Worm (Caenorhabditis elegans) whole organism, L2 larva: ENCODE measurements around the gene srh-271.

Experiments
- C34F6.9 ChIP-seq: fragments of 150-350 bp; optimal IDR thresholded peaks from 2 replicates; lab custom pipeline; 2014; ENCODE audit warnings: missing biosample characterization, missing genetic modification characterization
- F13H6.1 ChIP-seq: sonication (generic microtip); optimal IDR thresholded peaks from 2 replicates; lab custom pipeline; 2016; ENCODE audit warnings: missing genetic modification characterization, missing compliant biosample characterization
- R02D3.7 ChIP-seq: fragments of 150-350 bp; optimal IDR thresholded peaks from 2 replicates; lab custom pipeline; 2014; ENCODE audit warnings: missing biosample characterization, missing genetic modification characterization
- Y55F3AM.14 ChIP-seq: fragments of 200-800 bp; sonication (Bioruptor generic); optimal IDR thresholded peaks from 2 replicates; lab custom pipeline; 2018; ENCODE audit warnings: mild to moderate bottlenecking, missing genetic modification characterization, missing compliant biosample characterization
- ZK546.5 ChIP-seq: sonication (generic microtip); optimal IDR thresholded peaks from 2 replicates; lab custom pipeline; 2017; ENCODE audit warnings: missing biosample characterization, missing genetic modification characterization
- alr-1 ChIP-seq: fragments of 150-350 bp; optimal IDR thresholded peaks from 2 replicates; lab custom pipeline; 2014; ENCODE audit warnings: missing biosample characterization, missing genetic modification characterization
- aly-2 ChIP-seq: fragments of 150-350 bp; optimal IDR thresholded peaks from 2 replicates; lab custom pipeline; 2014; ENCODE audit warnings: missing biosample characterization, missing genetic modification characterization
- ama-1 ChIP-seq: fragments of 150-350 bp; optimal IDR thresholded peaks from 2 replicates; lab custom pipeline; 2018; ENCODE audit warnings: inconsistent platforms
- blmp-1 ChIP-seq: sonication (generic microtip); optimal IDR thresholded peaks from 2 replicates; lab custom pipeline; 2017; ENCODE audit warnings: missing genetic modification characterization, mild to moderate bottlenecking, missing compliant biosample characterization, antibody characterized with exemption, moderate library complexity; ENCODE audit not compliant: insufficient read depth
- ceh-82 ChIP-seq: fragments of 150-350 bp; optimal IDR thresholded peaks from 2 replicates; lab custom pipeline; 2014; ENCODE audit warnings: missing biosample characterization, missing genetic modification characterization
- crh-2 ChIP-seq: sonication (generic microtip); optimal IDR thresholded peaks from 2 replicates; lab custom pipeline; 2017; ENCODE audit warnings: missing biosample characterization, missing genetic modification characterization
- dmd-4 ChIP-seq: sonication (generic microtip); optimal IDR thresholded peaks from 2 replicates; lab custom pipeline; 2017; ENCODE audit warnings: missing biosample characterization, missing genetic modification characterization
- egl-27 ChIP-seq: sonication (generic microtip); optimal IDR thresholded peaks from 3 replicates; lab custom pipeline; 2017; ENCODE audit warnings: missing biosample characterization, missing genetic modification reagents, missing genetic modification characterization
- elt-1 ChIP-seq: fragments of 150-350 bp; optimal IDR thresholded peaks from 2 replicates; lab custom pipeline; 2014; ENCODE audit warnings: missing biosample characterization, missing genetic modification characterization
- elt-3 ChIP-seq: sonication (generic microtip); optimal IDR thresholded peaks from 2 replicates; lab custom pipeline; 2017; ENCODE audit warnings: missing biosample characterization, missing genetic modification characterization
- fos-1 ChIP-seq: fragments of 150-350 bp; optimal IDR thresholded peaks from 2 replicates; lab custom pipeline; 2014; ENCODE audit warnings: missing biosample characterization, missing genetic modification characterization
- gmeb-1 ChIP-seq: fragments of 150-350 bp; optimal IDR thresholded peaks from 2 replicates; lab custom pipeline; 2014; ENCODE audit warnings: missing biosample characterization, missing genetic modification characterization
- lin-11 ChIP-seq: fragments of 150-350 bp; sonication (generic microtip); optimal IDR thresholded peaks from 2 replicates; lab custom pipeline; 2014; ENCODE audit warnings: missing biosample characterization, missing genetic modification characterization, inconsistent platforms, mixed read lengths
- lin-13 ChIP-seq: fragments of 150-350 bp; optimal IDR thresholded peaks from 2 replicates; lab custom pipeline; 2014; ENCODE audit warnings: missing biosample characterization, missing genetic modification reagents, missing genetic modification characterization
- lin-39 ChIP-seq: fragments of 150-350 bp; optimal IDR thresholded peaks from 2 replicates; lab custom pipeline; 2014; ENCODE audit warnings: missing biosample characterization, missing genetic modification reagents, missing genetic modification characterization
- lsy-2 ChIP-seq, 2 experiments: fragments of 150-350 bp in 1 of 2; sonication (generic microtip) in 1 of 2; optimal IDR thresholded peaks; 2 replicates each; lab custom pipeline; 2014 to 2017; ENCODE audit warnings: missing biosample characterization in 2 of 2, missing genetic modification characterization in 2 of 2
- mab-5 ChIP-seq: fragments of 150-350 bp; optimal IDR thresholded peaks from 2 replicates; lab custom pipeline; 2014; ENCODE audit warnings: missing biosample characterization, missing genetic modification characterization
- mbf-1 ChIP-seq: sonication (generic microtip); optimal IDR thresholded peaks from 2 replicates; lab custom pipeline; 2017; ENCODE audit warnings: missing biosample characterization, missing genetic modification characterization
- mdl-1 ChIP-seq, 2 experiments: fragments of 150-350 bp in 1 of 2; sonication (generic microtip) in 1 of 2; optimal IDR thresholded peaks; 2 replicates each; lab custom pipeline; 2017; ENCODE audit warnings: missing biosample characterization in 2 of 2, missing genetic modification characterization in 2 of 2
- nhr-10 ChIP-seq: sonication (generic microtip); optimal IDR thresholded peaks from 2 replicates; lab custom pipeline; 2017; ENCODE audit warnings: missing biosample characterization, missing genetic modification characterization
- nhr-11 ChIP-seq: fragments of 150-350 bp; optimal IDR thresholded peaks from 2 replicates; lab custom pipeline; 2014; ENCODE audit warnings: missing biosample characterization, missing genetic modification characterization
- nhr-12 ChIP-seq: fragments of 150-350 bp; optimal IDR thresholded peaks from 2 replicates; lab custom pipeline; 2014; ENCODE audit warnings: missing biosample characterization, missing genetic modification characterization
- nhr-129 ChIP-seq: fragments of 150-350 bp; optimal IDR thresholded peaks from 2 replicates; lab custom pipeline; 2014; ENCODE audit warnings: missing biosample characterization, missing genetic modification characterization
- nhr-21 ChIP-seq: fragments of 150-350 bp; optimal IDR thresholded peaks from 2 replicates; lab custom pipeline; 2014; ENCODE audit warnings: missing biosample characterization, missing genetic modification characterization
- nhr-23 ChIP-seq: fragments of 150-350 bp; optimal IDR thresholded peaks from 2 replicates; lab custom pipeline; 2014; ENCODE audit warnings: missing biosample characterization, missing genetic modification reagents, missing genetic modification characterization
- nhr-237 ChIP-seq: fragments of 150-350 bp; optimal IDR thresholded peaks from 2 replicates; lab custom pipeline; 2014; ENCODE audit warnings: missing biosample characterization, missing genetic modification characterization
- nhr-25 ChIP-seq: fragments of 150-350 bp; sonication (generic microtip); optimal IDR thresholded peaks from 3 replicates; lab custom pipeline; 2014; ENCODE audit warnings: missing biosample characterization, missing genetic modification characterization
- nhr-6 ChIP-seq: fragments of 150-350 bp; optimal IDR thresholded peaks from 2 replicates; lab custom pipeline; 2014; ENCODE audit warnings: missing biosample characterization, missing genetic modification characterization
- nhr-77 ChIP-seq: fragments of 150-350 bp; optimal IDR thresholded peaks from 2 replicates; lab custom pipeline; 2014; ENCODE audit warnings: missing biosample characterization, missing genetic modification characterization
- sem-4 ChIP-seq: fragments of 150-350 bp; optimal IDR thresholded peaks from 2 replicates; lab custom pipeline; 2014; ENCODE audit warnings: missing biosample characterization, missing genetic modification reagents, missing genetic modification characterization
- sma-3 ChIP-seq: sonication (generic microtip); optimal IDR thresholded peaks from 2 replicates; lab custom pipeline; 2016; ENCODE audit warnings: missing genetic modification reagents, missing genetic modification characterization, missing compliant biosample characterization
- sma-9 ChIP-seq, 2 experiments: fragments of 150-350 bp in 1 of 2; sonication (generic microtip) in 1 of 2; optimal IDR thresholded peaks; 2 replicates each; lab custom pipeline; 2014 to 2016; ENCODE audit warnings: missing genetic modification characterization in 2 of 2, mild to moderate bottlenecking in 1 of 2, missing biosample characterization in 1 of 2, missing compliant biosample characterization in 1 of 2, missing genetic modification reagents in 1 of 2, moderate library complexity in 1 of 2
- snpc-4 ChIP-seq: fragments of 150-350 bp; optimal IDR thresholded peaks from 2 replicates; lab custom pipeline; 2014; ENCODE audit warnings: missing biosample characterization, missing genetic modification characterization
- unc-39 ChIP-seq: fragments of 150-350 bp; optimal IDR thresholded peaks from 2 replicates; lab custom pipeline; 2014; ENCODE audit warnings: missing biosample characterization, missing genetic modification characterization
- unc-55 ChIP-seq: fragments of 150-350 bp; sonication (generic microtip); optimal IDR thresholded peaks from 3 replicates; lab custom pipeline; 2014; ENCODE audit warnings: missing biosample characterization, missing genetic modification reagents, missing genetic modification characterization
- unc-62 ChIP-seq: fragments of 150-350 bp; optimal IDR thresholded peaks from 2 replicates; lab custom pipeline; 2014; ENCODE audit warnings: missing biosample characterization, missing genetic modification reagents, missing genetic modification characterization
- ztf-1 ChIP-seq: fragments of 200-800 bp; sonication (Bioruptor generic); conservative IDR thresholded peaks from 2 replicates; pipeline ENCODE4 v1.3.6; 2022; ENCODE audit warnings: missing genetic modification characterization, missing compliant biosample characterization
- ztf-4 ChIP-seq: fragments of 150-350 bp; optimal IDR thresholded peaks from 2 replicates; lab custom pipeline; 2014; ENCODE audit warnings: missing biosample characterization, missing genetic modification characterization

Gene srh-271

DNA sequence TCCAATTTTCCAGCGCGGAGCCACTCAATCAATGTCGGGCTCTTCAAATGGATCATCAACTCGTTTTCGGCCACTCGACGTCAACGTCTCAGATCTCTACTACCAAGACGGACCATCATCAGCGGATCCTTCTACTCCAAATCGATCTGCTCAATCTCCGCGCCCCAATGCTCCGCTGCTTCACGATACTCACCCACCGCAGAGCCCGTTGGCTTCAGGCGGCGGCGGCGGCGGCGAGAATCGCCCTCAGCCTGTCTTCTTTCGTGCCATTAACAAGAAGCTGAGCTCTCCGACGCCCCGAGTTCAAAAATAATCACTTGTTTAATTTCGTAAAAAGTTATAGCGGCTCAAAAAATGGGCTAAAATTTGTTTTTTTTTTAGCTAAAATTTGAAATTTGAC, 24.3 kb upstream of the srh-271 start:
- TF ChIP-seq nhr-10 (tag; lab: Kevin White, UChicago) (no peak), R02D3.7 (tag; lab: Kevin White, UChicago) (no peak), dmd-4 (no peak), ceh-82 (no peak), lin-39 (tag; lab: Kevin White, UChicago) (no peak), egl-27 (tag; lab: Kevin White, UChicago) (no peak), mab-5 (tag; lab: Kevin White, UChicago) (no peak), unc-62 (GFP tag; lab: Kevin White, UChicago) (no peak), ztf-4 (tag; lab: Kevin White, UChicago) (no peak), sma-9 (GFP tag; optimal IDR thresholded peaks at IDR 0.05; lab: Kevin White, UChicago) (no peak), sma-9 (tag; optimal IDR thresholded peaks at IDR 0.05; lab: Kevin White, UChicago) (no peak), lin-11 (tag; lab: Kevin White, UChicago) (no peak), ztf-1 (GFP tag; lab: Robert Waterston, UW) (no peak), aly-2 (no peak), lin-13 (GFP tag; lab: Kevin White, UChicago) (no peak)

DNA sequence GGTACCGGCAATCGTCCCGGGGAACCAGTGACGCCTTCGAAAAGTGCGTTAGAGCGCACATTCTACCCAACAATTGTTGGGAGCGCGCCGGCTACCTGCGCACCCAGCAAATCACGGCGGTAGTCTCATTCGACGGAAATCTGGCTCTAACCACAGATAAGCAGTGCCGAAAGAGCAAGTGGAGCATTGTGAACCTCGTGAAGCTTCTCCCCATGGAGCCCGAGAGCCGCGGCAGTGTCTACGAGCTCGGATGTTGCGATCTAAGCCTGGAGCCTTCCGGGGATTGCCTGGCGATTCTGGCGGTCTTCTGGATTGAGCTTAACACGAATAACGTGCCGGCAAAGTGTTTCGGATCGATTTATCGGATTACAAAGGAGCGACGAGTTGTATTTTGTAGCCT, 17.7 kb upstream of the srh-271 start:
- TF ChIP-seq unc-55 (GFP tag; lab: Kevin White, UChicago) (no peak), nhr-6 (tag; lab: Kevin White, UChicago) (no peak), nhr-10 (tag; lab: Kevin White, UChicago) (no peak), ztf-1 (GFP tag; lab: Robert Waterston, UW) (no peak), elt-1 (tag; lab: Kevin White, UChicago) (no peak), unc-39 (tag; lab: Kevin White, UChicago) (no peak), nhr-77 (no peak), nhr-237 (tag; lab: Kevin White, UChicago) (no peak), fos-1 (no peak), nhr-11 (tag; lab: Kevin White, UChicago) (no peak), nhr-23 (tag; lab: Kevin White, UChicago) (no peak), nhr-12 (no peak), sem-4 (tag; lab: Kevin White, UChicago) (no peak)

DNA sequence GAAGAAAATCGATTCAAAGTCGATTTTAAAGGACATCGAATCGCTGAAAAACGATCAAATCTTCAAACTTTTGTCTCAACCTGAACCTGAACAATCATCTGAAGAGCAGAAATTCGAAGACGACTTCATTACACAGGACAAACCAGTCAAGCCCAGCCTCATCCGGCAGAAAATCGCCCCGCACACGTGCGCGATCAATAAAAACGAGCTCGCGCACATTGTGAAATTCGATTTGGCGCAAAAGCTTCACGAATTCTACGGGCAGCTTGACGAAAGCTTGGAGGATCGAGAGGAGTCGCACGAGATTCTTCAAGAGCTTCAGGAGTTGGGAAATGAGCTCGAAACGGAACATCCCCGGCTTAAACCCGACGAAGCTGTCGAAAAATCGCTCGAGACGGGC, 17.3 kb upstream of the srh-271 start, which contains the start of gene W02H5.2:
Gene W02H5.2, plus strand, starts transcription at position 301 of the 400 bp plus-strand sequence.
- TF ChIP-seq Y55F3AM.14: no peak
- no peak for TF ChIP-seq nhr-23 (tag; lab: Kevin White, UChicago)
- TF ChIP-seq mdl-1 (tag; optimal IDR thresholded peaks at IDR 0.05; lab: Kevin White, UChicago): no peak
- TF ChIP-seq nhr-21: no peak
- no peak for TF ChIP-seq lsy-2 (tag; optimal IDR thresholded peaks at IDR 0.05; lab: Kevin White, UChicago)
- no peak for TF ChIP-seq crh-2 (tag; lab: Kevin White, UChicago)
- no peak for TF ChIP-seq ztf-1 (GFP tag; lab: Robert Waterston, UW)
- no peak for TF ChIP-seq fos-1
- TF ChIP-seq gmeb-1 (tag; lab: Kevin White, UChicago): no peak
- TF ChIP-seq ZK546.5 (tag; lab: Kevin White, UChicago): no peak
- no peak for TF ChIP-seq sma-3 (GFP tag; lab: Kevin White, UChicago)

DNA sequence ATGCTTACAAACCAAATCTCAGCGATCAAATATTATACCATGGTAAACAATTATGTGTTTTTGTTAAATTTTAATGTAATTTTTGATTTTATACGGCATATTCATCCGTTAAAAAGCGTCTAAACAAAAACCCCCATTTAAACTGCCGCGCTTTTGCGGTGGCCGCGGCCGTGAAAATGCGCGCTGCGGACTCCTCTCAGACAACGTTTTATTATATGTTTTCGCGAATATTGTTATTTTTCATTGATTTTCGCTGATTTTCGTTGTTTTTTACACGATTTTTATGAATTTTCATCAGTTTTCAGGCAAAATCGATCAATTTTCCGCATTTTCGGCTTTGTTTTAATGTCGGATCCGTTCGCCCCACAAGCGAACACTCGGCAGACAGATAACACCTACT, 16.8 kb upstream of the srh-271 start, which contains the start of gene W02H5.19:
Gene W02H5.19, plus strand, starts transcription at position 346 of the 400 bp plus-strand sequence.
- no peak for TF ChIP-seq unc-39 (tag; lab: Kevin White, UChicago)
- no peak for TF ChIP-seq blmp-1 (tag; lab: Kevin White, UChicago)
- peak; percentile 86 for TF ChIP-seq F13H6.1
- peak; percentile 79 for TF ChIP-seq lin-11 (tag; lab: Kevin White, UChicago)
- peak; percentile 24 for TF ChIP-seq nhr-10 (tag; lab: Kevin White, UChicago)
- TF ChIP-seq nhr-237 (tag; lab: Kevin White, UChicago): no peak
- TF ChIP-seq ztf-1 (GFP tag; lab: Robert Waterston, UW): 0 out of 2 replicates have a peak, but pooled peaks have one; percentile 85
- peak; percentile 71 for TF ChIP-seq C34F6.9 (tag; lab: Kevin White, UChicago)
- TF ChIP-seq sem-4 (tag; lab: Kevin White, UChicago): no peak
- no peak for TF ChIP-seq elt-1 (tag; lab: Kevin White, UChicago)
- peak; percentile 63 for TF ChIP-seq mab-5 (tag; lab: Kevin White, UChicago)
- peak; percentile 0 for TF ChIP-seq snpc-4 (tag; lab: Kevin White, UChicago)
- peak; percentile 96 for TF ChIP-seq sma-9 (GFP tag; optimal IDR thresholded peaks at IDR 0.05; lab: Kevin White, UChicago)
- TF ChIP-seq sma-9 (tag; optimal IDR thresholded peaks at IDR 0.05; lab: Kevin White, UChicago): no peak
- TF ChIP-seq crh-2 (tag; lab: Kevin White, UChicago): peak; percentile 86
- TF ChIP-seq nhr-129 (tag; lab: Kevin White, UChicago): peak; percentile 6
- no peak for TF ChIP-seq Y55F3AM.14
- TF ChIP-seq fos-1: peak; percentile 31
- TF ChIP-seq nhr-12: no peak
- peak; percentile 85 for TF ChIP-seq lin-13 (GFP tag; lab: Kevin White, UChicago)
- TF ChIP-seq ceh-82: no peak
- TF ChIP-seq mbf-1 (tag; lab: Kevin White, UChicago): no peak
- no peak for TF ChIP-seq alr-1 (tag; lab: Kevin White, UChicago)
- TF ChIP-seq aly-2: no peak
- peak; percentile 61 for TF ChIP-seq nhr-21
- TF ChIP-seq ama-1 (lab: Kevin White, UChicago): no peak
- TF ChIP-seq mdl-1 (tag; optimal IDR thresholded peaks at IDR 0.05; lab: Kevin White, UChicago): no peak
- peak; percentile 68 for TF ChIP-seq nhr-25
- TF ChIP-seq elt-3 (tag; lab: Kevin White, UChicago): no peak
- peak; percentile 93 for TF ChIP-seq sma-3 (GFP tag; lab: Kevin White, UChicago)
- TF ChIP-seq unc-55 (GFP tag; lab: Kevin White, UChicago): peak; percentile 78
- TF ChIP-seq ztf-4 (tag; lab: Kevin White, UChicago): peak; percentile 41
- TF ChIP-seq nhr-11 (tag; lab: Kevin White, UChicago): no peak
- TF ChIP-seq nhr-6 (tag; lab: Kevin White, UChicago): peak; percentile 10
- peak; percentile 82 to 87 for TF ChIP-seq lsy-2 (tag; optimal IDR thresholded peaks at IDR 0.05; lab: Kevin White, UChicago)
- no peak for TF ChIP-seq egl-27 (tag; lab: Kevin White, UChicago)
